Worm (Caenorhabditis elegans) whole organism, L3 larva: ENCODE measurements around the gene C31B8.1.

ENCODE experiments used
- ZK546.5 ChIP-seq: sonication (generic microtip); optimal IDR thresholded peaks from 2 replicates; lab custom pipeline; 2017; ENCODE audit warnings: missing biosample characterization, missing genetic modification characterization
- aly-2 ChIP-seq: fragments of 150-350 bp; optimal IDR thresholded peaks from 2 replicates; lab custom pipeline; 2014; ENCODE audit warnings: missing biosample characterization, missing genetic modification characterization
- elt-2 ChIP-seq: sonication (generic microtip); optimal IDR thresholded peaks from 2 replicates; lab custom pipeline; 2016; ENCODE audit warnings: missing genetic modification reagents, mild to moderate bottlenecking, missing genetic modification characterization, missing compliant biosample characterization
- fkh-10 ChIP-seq: sonication (generic microtip); optimal IDR thresholded peaks from 2 replicates; lab custom pipeline; 2017; ENCODE audit warnings: missing biosample characterization, missing genetic modification reagents, missing genetic modification characterization
- lin-15B ChIP-seq: fragments of 150-350 bp; optimal IDR thresholded peaks from 2 replicates; lab custom pipeline; 2014; ENCODE audit warnings: missing biosample characterization, missing genetic modification characterization
- mdl-1 ChIP-seq: fragments of 150-350 bp; optimal IDR thresholded peaks from 2 replicates; lab custom pipeline; 2014; ENCODE audit warnings: missing biosample characterization, missing genetic modification characterization
- nhr-12 ChIP-seq: fragments of 150-350 bp; optimal IDR thresholded peaks from 2 replicates; lab custom pipeline; 2014; ENCODE audit warnings: missing biosample characterization, missing genetic modification characterization
- nhr-237 ChIP-seq: fragments of 150-350 bp; optimal IDR thresholded peaks from 2 replicates; lab custom pipeline; 2014; ENCODE audit warnings: missing biosample characterization, missing genetic modification characterization
- nhr-28 ChIP-seq: fragments of 150-350 bp; optimal IDR thresholded peaks from 2 replicates; lab custom pipeline; 2014; ENCODE audit warnings: missing biosample characterization, missing genetic modification characterization
- snpc-4 ChIP-seq: fragments of 150-350 bp; optimal IDR thresholded peaks from 2 replicates; lab custom pipeline; 2014; ENCODE audit warnings: missing biosample characterization, missing genetic modification characterization
- tbx-2 ChIP-seq: sonication (generic microtip); optimal IDR thresholded peaks from 2 replicates; lab custom pipeline; 2016; ENCODE audit warnings: mild to moderate bottlenecking, missing genetic modification characterization, missing compliant biosample characterization
- ztf-11 ChIP-seq: fragments of 150-350 bp; optimal IDR thresholded peaks from 2 replicates; lab custom pipeline; 2014; ENCODE audit warnings: missing biosample characterization, missing genetic modification characterization

- TF ChIP-seq ztf-11 (tag; lab: Kevin White, UChicago): no peak
- TF ChIP-seq nhr-28 (tag; lab: Kevin White, UChicago): no peak
- TF ChIP-seq snpc-4: no peak
- no peak for TF ChIP-seq fkh-10 (GFP tag; lab: Kevin White, UChicago)
- TF ChIP-seq tbx-2: no peak
- TF ChIP-seq aly-2 (tag; lab: Kevin White, UChicago): no peak
- no peak for TF ChIP-seq ZK546.5 (tag; lab: Kevin White, UChicago)
- no peak for TF ChIP-seq mdl-1
- TF ChIP-seq nhr-237 (tag; lab: Kevin White, UChicago): no peak
- no peak for TF ChIP-seq elt-2 (tag; lab: Kevin White, UChicago)
- TF ChIP-seq lin-15B (tag; lab: Kevin White, UChicago): no peak
- TF ChIP-seq nhr-12 (tag; lab: Kevin White, UChicago): no peak
These were observed 48.3 kb upstream of the C31B8.1 start for ce11 chrV:2883097-2883496.
